Worm (Caenorhabditis elegans) whole organism, late embryonic: ENCODE results near the gene Y26G10.6.

Experiments used
- ceh-48 ChIP-seq: sonication (generic microtip); optimal IDR thresholded peaks from 2 replicates; lab custom pipeline; 2016; ENCODE audit warnings: missing genetic modification characterization, inconsistent platforms, missing compliant biosample characterization
- hlh-15 ChIP-seq: sonication (generic microtip); optimal IDR thresholded peaks from 2 replicates; lab custom pipeline; 2016; ENCODE audit warnings: missing genetic modification characterization, missing compliant biosample characterization
- pag-3 ChIP-seq: sonication (generic microtip); optimal IDR thresholded peaks from 2 replicates; lab custom pipeline; 2016; ENCODE audit warnings: missing compliant biosample characterization, missing genetic modification characterization, borderline replicate concordance
- tbx-7 ChIP-seq: sonication (generic microtip); optimal IDR thresholded peaks from 2 replicates; lab custom pipeline; 2016; ENCODE audit warnings: missing genotype, missing genetic modification characterization, missing compliant biosample characterization
- unc-42 ChIP-seq: sonication (generic microtip); optimal IDR thresholded peaks from 2 replicates; lab custom pipeline; 2016; ENCODE audit warnings: missing genotype, missing genetic modification characterization, missing compliant biosample characterization
- unc-55 ChIP-seq: sonication (generic microtip); optimal IDR thresholded peaks from 2 replicates; lab custom pipeline; 2017; ENCODE audit warnings: missing biosample characterization, missing genetic modification reagents, missing genetic modification characterization

Y26G10.6 gene

ce11 chrV:17749181-17749580 lies 49.4 kb downstream of the Y26G10.6 start, which contains the start of gene R12G8.1:
Gene R12G8.1 (minus strand): TSS chrV:17749243.
- TF ChIP-seq tbx-7 (tag; lab: Kevin White, UChicago) (no peak), ceh-48 (tag; lab: Kevin White, UChicago) (no peak), pag-3 (tag; lab: Kevin White, UChicago) (peak; percentile 1), unc-42 (tag; lab: Kevin White, UChicago) (peak; percentile 98), hlh-15 (tag; lab: Kevin White, UChicago) (no peak), unc-55 (GFP tag; lab: Kevin White, UChicago) (no peak)
